Fruit fly (Drosophila melanogaster) whole organism, embryonic: ENCODE data around the gene CG13640.

Source experiments
- CG11504 ChIP-seq: fragments of 200-800 bp; sonication (Bioruptor generic); optimal IDR thresholded peaks from 3 replicates; lab custom pipeline; 2019; ENCODE audit warnings: missing biosample characterization, mild to moderate bottlenecking, missing genetic modification characterization, moderate library complexity
- kay ChIP-seq: fragments of 200-800 bp; sonication (Bioruptor generic); optimal IDR thresholded peaks from 2 replicates; lab custom pipeline; 2016; ENCODE audit warnings: missing biosample characterization, missing genetic modification characterization
- psq ChIP-seq: fragments of 200-800 bp; sonication (Bioruptor generic); optimal IDR thresholded peaks from 2 replicates; lab custom pipeline; 2017; ENCODE audit warnings: missing biosample characterization, missing genetic modification characterization

- TF ChIP-seq CG11504 (tag; lab: Kevin White, UChicago) (no peak), kay (GFP tag; lab: Kevin White, UChicago) (no peak), psq (GFP tag; lab: Kevin White, UChicago) (no peak)
These were observed 44.1 kb upstream of the CG13640 start, which contains the start of gene CG13643 for dm6 chr3R:24905959-24906634.
